Fruit fly (Drosophila melanogaster): ENCODE results near the gene NTPase.

NTPase gene

DNA sequence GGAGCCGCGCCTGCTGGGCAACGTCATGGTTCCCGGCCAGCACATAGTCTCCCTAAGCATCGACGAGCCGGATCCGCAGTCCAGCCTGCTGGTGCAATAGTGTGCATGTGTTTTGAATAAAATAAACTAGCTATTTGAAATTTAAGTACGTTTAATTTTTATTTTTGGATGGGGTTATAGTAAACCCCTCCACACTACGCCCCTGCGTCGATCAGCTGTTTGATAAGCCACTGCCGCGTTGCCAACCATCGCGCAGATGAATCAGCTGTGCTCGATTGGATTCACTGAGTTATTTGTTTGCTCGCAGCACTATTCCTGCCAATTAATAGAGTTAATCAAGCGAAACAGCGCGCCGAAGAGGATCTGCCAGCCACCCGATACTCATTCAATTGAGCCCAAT lies 6.8 kb downstream of the NTPase start, which contains the start of gene RabGGTb (continued):
- TF ChIP-seq Fer2 (tag; optimal IDR thresholded peaks at IDR 0.05) (no peak), pho (GFP tag; optimal IDR thresholded peaks at IDR 0.05) (peak; percentile 57), Bteb2 (GFP tag; optimal IDR thresholded peaks at IDR 0.05) (peak; percentile 45), fd96Cb (tag; optimal IDR thresholded peaks at IDR 0.05) (peak; percentile 11), ato (GFP tag; IDR thresholded peaks at IDR 0.05; ENCODE audit: partially characterized antibody) (no peak), bowl (GFP tag; IDR thresholded peaks at IDR 0.05) (peak; percentile 46; the same call in 1 of the 2 replicates), esg (GFP tag; conservative IDR thresholded peaks at IDR 0.05) (peak; percentile 32; the same call in 1 of the 2 replicates), ase (GFP tag; IDR thresholded peaks at IDR 0.05) (peak; percentile 67; the same call in 2 of the 3 replicates), chinmo (GFP tag; IDR thresholded peaks at IDR 0.05; ENCODE audit: partially characterized antibody) (no peak), CG15696 (tag; optimal IDR thresholded peaks at IDR 0.05) (peak; percentile 12), Trl (optimal IDR thresholded peaks at IDR 0.05) (no peak), Trl (GFP tag; optimal IDR thresholded peaks at IDR 0.05) (peak; percentile 35), gsb-n (tag; optimal IDR thresholded peaks at IDR 0.05) (peak; percentile 52), CG11398 (GFP tag; optimal IDR thresholded peaks at IDR 0.05) (peak; percentile 41), CG43689 (GFP tag; IDR thresholded peaks at IDR 0.05) (peak; percentile 50; the same call in 1 of the 2 replicates), Sry-δ (GFP tag; optimal IDR thresholded peaks at IDR 0.05) (peak; percentile 4), da (GFP tag; optimal IDR thresholded peaks at IDR 0.05) (no peak), CG6254 (GFP tag; optimal IDR thresholded peaks at IDR 0.05) (no peak), lola (GFP tag; optimal IDR thresholded peaks at IDR 0.05) (peak in 1 of 3 experiments; percentile 12), ems (GFP tag; optimal IDR thresholded peaks at IDR 0.05) (peak; percentile 63), CG42726 (GFP tag; IDR thresholded peaks at IDR 0.05; ENCODE audit: partially characterized antibody) (no peak), HHEX (GFP tag; optimal IDR thresholded peaks at IDR 0.05) (peak; percentile 41), vnd (GFP tag; IDR thresholded peaks at IDR 0.05; ENCODE audit: partially characterized antibody) (no peak), CG8765 (GFP tag; IDR thresholded peaks at IDR 0.05) (peak; percentile 46), CG17829 (tag; optimal IDR thresholded peaks at IDR 0.05) (peak; percentile 57), ro (GFP tag; IDR thresholded peaks at IDR 0.05) (no peak), CG15479 (GFP tag; optimal IDR thresholded peaks at IDR 0.05) (no peak), dysf (GFP tag; IDR thresholded peaks at IDR 0.05) (peak; percentile 80), cad (GFP tag; optimal IDR thresholded peaks at IDR 0.05) (no peak), CG1647 (GFP tag; optimal IDR thresholded peaks at IDR 0.05) (peak; percentile 48), crp (GFP tag; optimal IDR thresholded peaks at IDR 0.05) (peak; percentile 99 to 100), gfzf (GFP tag; optimal IDR thresholded peaks at IDR 0.05) (no peak), CG11456 (GFP tag; IDR thresholded peaks at IDR 0.05) (peak; percentile 84; the same call in 2 of the 3 replicates), CG13123 (GFP tag; optimal IDR thresholded peaks at IDR 0.05) (no peak), CTCF (GFP tag; optimal IDR thresholded peaks at IDR 0.05) (no peak), YL-1 (GFP tag; optimal IDR thresholded peaks at IDR 0.05) (no peak), CG7987 (GFP tag; optimal IDR thresholded peaks at IDR 0.05) (no peak), Sox100B (GFP tag; optimal IDR thresholded peaks at IDR 0.05) (no peak), lab (GFP tag; optimal IDR thresholded peaks at IDR 0.05) (peak; percentile 72), tgo (GFP tag; IDR thresholded peaks at IDR 0.05) (peak; percentile 75), dm (GFP tag; optimal IDR thresholded peaks at IDR 0.05) (peak; percentile 56), Usf (GFP tag; optimal IDR thresholded peaks at IDR 0.05) (no peak), HLHmδ (GFP tag; optimal IDR thresholded peaks at IDR 0.05) (no peak), gt (GFP tag; IDR thresholded peaks at IDR 0.05) (no peak), Hand (GFP tag; optimal IDR thresholded peaks at IDR 0.05) (peak; percentile 41), Doc3 (GFP tag; IDR thresholded peaks at IDR 0.05; ENCODE audit: partially characterized antibody) (peak; percentile 47; the same call in 2 of the 3 replicates), Xbp1 (GFP tag; optimal IDR thresholded peaks at IDR 0.05) (peak; percentile 56), CG5953 (GFP tag; IDR thresholded peaks at IDR 0.05) (no peak; the same call in 1 of the 2 replicates), Chrac-16 (GFP tag; optimal IDR thresholded peaks at IDR 0.05) (peak; percentile 47), Adf1 (GFP tag; IDR thresholded peaks at IDR 0.05) (peak; percentile 54; the same call in 1 of the 2 replicates), zf30C (GFP tag; optimal IDR thresholded peaks at IDR 0.05) (no peak)

All from whole organism, embryonic.